Worm (Caenorhabditis elegans) whole organism, midembryonic: Measurements from ENCODE around the gene F54F12.1.

Source experiments
- cog-1 ChIP-seq: sonication (generic microtip); optimal IDR thresholded peaks from 2 replicates; lab custom pipeline; 2016; ENCODE audit warnings: missing genetic modification characterization, missing compliant biosample characterization
- flt-1 ChIP-seq: fragments of 200-800 bp; sonication (Bioruptor generic); IDR thresholded peaks from 2 replicates; pipeline ENCODE4 v1.3.6; 2022; ENCODE audit warnings: missing genetic modification characterization, missing compliant biosample characterization
- klf-2 ChIP-seq: fragments of 200-800 bp; sonication (Bioruptor generic); conservative IDR thresholded peaks from 2 replicates; pipeline ENCODE4 v1.3.6; 2022; ENCODE audit warnings: missing genetic modification reagents, missing genetic modification characterization, missing compliant biosample characterization
- med-1 ChIP-seq: sonication (generic microtip); optimal IDR thresholded peaks from 2 replicates; lab custom pipeline; 2017; ENCODE audit warnings: missing genetic modification characterization, mild to moderate bottlenecking, missing compliant biosample characterization, antibody characterized with exemption, missing genetic modification reagents; ENCODE audit not compliant: insufficient read depth
- ztf-29 ChIP-seq: fragments of 200-800 bp; sonication (Bioruptor generic); IDR thresholded peaks from 2 replicates; pipeline ENCODE4 v1.3.6; 2022; ENCODE audit warnings: missing genetic modification reagents, missing genetic modification characterization, missing compliant biosample characterization

DNA sequence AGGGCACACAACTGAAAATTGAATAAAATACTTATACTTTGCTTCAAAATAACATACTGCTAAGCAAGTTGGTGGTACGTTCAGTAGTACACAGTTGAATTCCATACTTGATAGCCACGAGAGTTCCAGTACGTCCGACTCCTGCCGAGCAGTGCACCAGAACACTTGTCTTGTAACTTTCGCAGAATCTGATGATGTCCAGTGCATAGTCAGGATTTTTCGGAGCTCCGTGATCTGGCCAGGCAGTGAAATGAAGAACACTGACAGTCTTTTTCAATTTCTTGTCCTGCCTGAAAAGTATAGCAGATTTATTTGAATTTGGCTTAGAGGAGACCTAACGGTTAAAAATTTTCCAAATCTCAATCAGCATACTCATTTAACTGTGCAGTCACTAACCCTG is 5.3 kb downstream of the F54F12.1 start:
- no peak for TF ChIP-seq klf-2 (GFP tag; lab: Robert Waterston, UW)
- no peak for TF ChIP-seq med-1 (GFP tag; lab: Kevin White, UChicago)
- no peak for TF ChIP-seq ztf-29
- no peak for TF ChIP-seq cog-1 (tag; lab: Kevin White, UChicago)
- TF ChIP-seq flt-1 (GFP tag; lab: Robert Waterston, UW) = no peak
